Fruit fly (Drosophila melanogaster) whole organism: ENCODE measurements around the gene dar1.

Experiments used
- CG8478 ChIP-seq: fragments of >200 bp; optimal IDR thresholded peaks from 2 replicates; lab custom pipeline; 2018; ENCODE audit warnings: inconsistent platforms
- EcR ChIP-seq, 2 experiments: fragments of >200 bp; optimal IDR thresholded peaks; 2 replicates each; lab custom pipeline; 2017; ENCODE audit warnings: missing biosample characterization in 2 of 2, missing genetic modification characterization in 2 of 2, missing genetic modification reagents in 2 of 2
- psq ChIP-seq: fragments of >200 bp; optimal IDR thresholded peaks from 2 replicates; lab custom pipeline; 2017
- usp ChIP-seq: fragments of >200 bp; optimal IDR thresholded peaks from 2 replicates; lab custom pipeline; 2017; ENCODE audit warnings: missing biosample characterization, missing genetic modification characterization, mixed read lengths

- TF ChIP-seq CG8478 (lab: Kevin White, UChicago): no peak
- TF ChIP-seq psq: no peak
- no peak for TF ChIP-seq usp (GFP tag; lab: Kevin White, UChicago)
- no peak for TF ChIP-seq EcR (GFP tag; optimal IDR thresholded peaks at IDR 0.05; lab: Kevin White, UChicago)
These were observed 46.4 kb downstream of the dar1 start for dm6 chr3L:3672490-3673107.
